Worm (Caenorhabditis elegans) whole organism, L1 larva: Measurements from ENCODE around the gene R02E4.2.

Experiments used
- C16A3.4 ChIP-seq: fragments of 150-350 bp; optimal IDR thresholded peaks from 2 replicates; lab custom pipeline; 2014; ENCODE audit warnings: missing biosample characterization, missing genetic modification characterization
- C34B4.2 ChIP-seq: sonication (generic microtip); optimal IDR thresholded peaks from 2 replicates; lab custom pipeline; 2017; ENCODE audit warnings: mild to moderate bottlenecking, missing genetic modification characterization, missing compliant biosample characterization
- aha-1 ChIP-seq: fragments of 150-350 bp; optimal IDR thresholded peaks from 2 replicates; lab custom pipeline; 2014; ENCODE audit warnings: missing biosample characterization, missing genetic modification characterization
- alr-1 ChIP-seq: fragments of 200-800 bp; sonication (Bioruptor generic); optimal IDR thresholded peaks from 2 replicates; lab custom pipeline; 2018; ENCODE audit warnings: borderline replicate concordance, mild to moderate bottlenecking, missing genetic modification characterization, missing compliant biosample characterization
- blmp-1 ChIP-seq: fragments of 150-350 bp; optimal IDR thresholded peaks from 2 replicates; lab custom pipeline; 2014; ENCODE audit warnings: missing biosample characterization, missing genetic modification characterization
- ceh-88 ChIP-seq: fragments of 200-800 bp; sonication (Bioruptor generic); IDR thresholded peaks from 2 replicates; pipeline ENCODE4 v1.3.6; 2022; ENCODE audit warnings: missing genetic modification characterization, missing compliant biosample characterization
- ces-1 ChIP-seq: fragments of 150-350 bp; optimal IDR thresholded peaks from 2 replicates; lab custom pipeline; 2014; ENCODE audit warnings: missing biosample characterization, missing genetic modification reagents, missing genetic modification characterization
- dsc-1 ChIP-seq: sonication (generic microtip); optimal IDR thresholded peaks from 2 replicates; lab custom pipeline; 2016; ENCODE audit warnings: mild to moderate bottlenecking, missing genetic modification characterization, missing compliant biosample characterization
- efl-1 ChIP-seq, 4 experiments: fragments of 150-350 bp; optimal IDR thresholded peaks in 3 of 4; peaks in 1 of 4; 1 replicate in 1 of 4; 2 replicates in 3 of 4; lab custom pipeline; 2014; ENCODE audit warnings: missing biosample characterization in 2 of 4, missing genetic modification characterization in 2 of 4, missing genetic modification reagents in 2 of 4
- egl-27 ChIP-seq, 2 experiments: fragments of 150-350 bp in 1 of 2; sonication (generic microtip); optimal IDR thresholded peaks; 3 replicates each; lab custom pipeline; 2017 to 2018; ENCODE audit warnings: missing biosample characterization in 2 of 2, missing genetic modification characterization in 2 of 2, missing genetic modification reagents in 2 of 2
- elt-2 ChIP-seq: sonication (generic microtip); optimal IDR thresholded peaks from 2 replicates; lab custom pipeline; 2016; ENCODE audit warnings: missing genetic modification characterization, mild to moderate bottlenecking, inconsistent platforms, missing compliant biosample characterization, missing genetic modification reagents
- fkh-4 ChIP-seq: sonication (generic microtip); optimal IDR thresholded peaks from 2 replicates; lab custom pipeline; 2016; ENCODE audit warnings: missing compliant biosample characterization, missing genetic modification characterization, borderline replicate concordance
- fkh-8 ChIP-seq: sonication (generic microtip); optimal IDR thresholded peaks from 2 replicates; lab custom pipeline; 2016; ENCODE audit warnings: mild to moderate bottlenecking, missing genetic modification characterization, missing compliant biosample characterization
- hlh-4 ChIP-seq: sonication (generic microtip); optimal IDR thresholded peaks from 2 replicates; lab custom pipeline; 2016; ENCODE audit warnings: mild to moderate bottlenecking, missing genetic modification characterization, missing compliant biosample characterization
- hpl-2 ChIP-seq: fragments of 150-350 bp; optimal IDR thresholded peaks from 2 replicates; lab custom pipeline; 2014; ENCODE audit warnings: missing biosample characterization, missing genetic modification reagents, missing genetic modification characterization
- lin-14 ChIP-seq: fragments of 200-800 bp; sonication (Bioruptor generic); optimal IDR thresholded peaks from 2 replicates; lab custom pipeline; 2018; ENCODE audit warnings: mild to moderate bottlenecking, missing genetic modification characterization, moderate library complexity, missing compliant biosample characterization
- lin-35 ChIP-seq, 2 experiments: fragments of 150-350 bp; optimal IDR thresholded peaks; 2 replicates each; lab custom pipeline; 2014; ENCODE audit warnings: missing biosample characterization in 2 of 2, missing genetic modification characterization in 2 of 2, missing genetic modification reagents in 2 of 2
- lsy-2 ChIP-seq, 2 experiments: fragments of 150-350 bp; optimal IDR thresholded peaks; 2 replicates each; lab custom pipeline; 2014; ENCODE audit warnings: missing biosample characterization in 2 of 2, missing genetic modification characterization in 2 of 2
- nhr-12 ChIP-seq: sonication (generic microtip); optimal IDR thresholded peaks from 2 replicates; lab custom pipeline; 2017; ENCODE audit warnings: missing biosample characterization, missing genetic modification characterization
- nhr-19 ChIP-seq: fragments of 200-800 bp; sonication (Bioruptor generic); conservative IDR thresholded peaks from 2 replicates; pipeline ENCODE4 v1.3.6; 2022; ENCODE audit warnings: missing genetic modification characterization, missing compliant biosample characterization
- nhr-20 ChIP-seq: sonication (generic microtip); optimal IDR thresholded peaks from 2 replicates; lab custom pipeline; 2016; ENCODE audit warnings: mild to moderate bottlenecking, missing genetic modification characterization, missing compliant biosample characterization
- nhr-71 ChIP-seq: sonication (generic microtip); optimal IDR thresholded peaks from 2 replicates; lab custom pipeline; 2016; ENCODE audit warnings: mild to moderate bottlenecking, missing genetic modification characterization, moderate library complexity, missing compliant biosample characterization
- nhr-77 ChIP-seq: fragments of 150-350 bp; optimal IDR thresholded peaks from 2 replicates; lab custom pipeline; 2014; ENCODE audit warnings: missing biosample characterization, missing genetic modification characterization
- nhr-84 ChIP-seq: sonication (generic microtip); optimal IDR thresholded peaks from 2 replicates; lab custom pipeline; 2017; ENCODE audit warnings: missing biosample characterization, missing genetic modification characterization
- pax-3 ChIP-seq: fragments of 200-800 bp; sonication (Bioruptor generic); optimal IDR thresholded peaks from 2 replicates; lab custom pipeline; 2018; ENCODE audit warnings: mild to moderate bottlenecking, missing genetic modification characterization, moderate library complexity, missing compliant biosample characterization
- pqm-1 ChIP-seq: sonication (generic microtip); optimal IDR thresholded peaks from 3 replicates; lab custom pipeline; 2017; ENCODE audit warnings: missing biosample characterization, missing genetic modification characterization
- rnt-1 ChIP-seq: sonication (generic microtip); optimal IDR thresholded peaks from 2 replicates; lab custom pipeline; 2016; ENCODE audit warnings: mild to moderate bottlenecking, missing genetic modification characterization, moderate library complexity, missing compliant biosample characterization
- sox-4 ChIP-seq: sonication (generic microtip); optimal IDR thresholded peaks from 2 replicates; lab custom pipeline; 2016; ENCODE audit warnings: missing genetic modification characterization, missing compliant biosample characterization
- swsn-7 ChIP-seq: sonication (generic microtip); optimal IDR thresholded peaks from 2 replicates; lab custom pipeline; 2016; ENCODE audit warnings: missing genetic modification characterization, missing compliant biosample characterization
- tbx-2 ChIP-seq: sonication (generic microtip); optimal IDR thresholded peaks from 2 replicates; lab custom pipeline; 2016; ENCODE audit warnings: missing genetic modification characterization, missing compliant biosample characterization
- unc-130 ChIP-seq: fragments of 150-350 bp; optimal IDR thresholded peaks from 2 replicates; lab custom pipeline; 2017; ENCODE audit warnings: missing biosample characterization, missing genetic modification characterization, inconsistent platforms
- vab-15 ChIP-seq: sonication (generic microtip); optimal IDR thresholded peaks from 2 replicates; lab custom pipeline; 2017; ENCODE audit warnings: missing genotype, mild to moderate bottlenecking, missing genetic modification characterization, missing compliant biosample characterization

The R02E4.2 gene

DNA sequence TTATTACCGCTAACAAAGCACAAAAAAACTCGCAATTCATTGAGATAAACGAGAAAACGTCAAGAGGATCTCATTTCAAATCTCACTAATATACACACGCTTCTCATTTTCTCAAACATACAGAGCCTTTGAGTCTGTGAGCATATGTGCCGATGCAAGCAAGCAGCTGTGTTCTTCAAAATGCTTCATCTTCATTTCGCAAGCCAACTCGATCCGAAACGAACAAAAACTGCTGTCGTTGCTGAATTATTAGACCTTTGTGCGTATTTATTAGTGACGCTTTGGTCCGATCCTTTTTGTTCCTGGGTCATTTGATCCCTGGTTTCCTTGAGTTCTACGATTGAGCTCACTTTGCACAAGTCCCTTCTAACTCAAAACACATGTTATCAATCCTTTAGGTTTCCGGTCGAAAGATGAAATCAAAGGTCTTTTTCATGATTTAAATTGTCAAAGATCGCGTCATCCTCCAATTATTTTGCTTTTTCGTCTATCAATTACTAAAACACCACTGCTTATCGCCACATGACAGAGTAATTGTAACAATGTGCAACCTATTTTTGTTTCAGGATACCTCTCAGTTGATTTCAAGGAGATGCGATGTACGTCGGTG is at the start of gene R02E4.2:
TSS of gene R02E4.2 (plus strand) at position 560 of the 610 bp plus-strand sequence.
- peak; percentile 83 for TF ChIP-seq fkh-4
- TF ChIP-seq dsc-1 (tag; lab: Kevin White, UChicago) = peak; percentile 97
- TF ChIP-seq swsn-7 (tag; lab: Kevin White, UChicago) = no peak
- TF ChIP-seq tbx-2 (tag; lab: Kevin White, UChicago) = no peak
- TF ChIP-seq nhr-19 (GFP tag; lab: Robert Waterston, UW) = no peak
- TF ChIP-seq nhr-84 = no peak
- TF ChIP-seq pqm-1 (tag; lab: Kevin White, UChicago) = no peak

DNA sequence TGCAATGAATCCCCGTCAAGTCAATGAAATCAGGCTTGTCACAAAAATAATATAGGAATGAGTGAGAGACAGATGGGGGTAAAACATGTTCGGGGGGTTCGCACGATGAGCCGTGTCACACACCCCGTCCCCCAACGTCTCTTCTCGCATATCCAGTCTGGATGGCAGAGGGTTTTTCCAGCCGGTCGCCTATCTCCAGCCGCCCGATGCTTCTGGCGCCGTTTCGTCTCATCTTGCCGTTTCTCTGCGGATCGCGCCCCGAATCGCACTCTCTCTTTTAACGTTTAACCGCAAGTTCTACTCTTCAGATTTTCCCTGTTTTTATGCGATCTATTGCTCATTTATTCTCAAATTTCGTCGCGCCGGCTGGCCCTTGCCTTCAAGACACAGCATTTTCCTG is 45.3 kb upstream of the R02E4.2 start:
- TF ChIP-seq efl-1 (optimal IDR thresholded peaks at IDR 0.05; lab: Kevin White, UChicago) (no peak), efl-1 (GFP tag; optimal IDR thresholded peaks at IDR 0.05 in 1 of 2; lab: Kevin White, UChicago) (peak in 1 of 2 experiments; percentile 20), fkh-4 (no peak)
- TF ChIP-seq, all 84 proteins: peak for 1

DNA sequence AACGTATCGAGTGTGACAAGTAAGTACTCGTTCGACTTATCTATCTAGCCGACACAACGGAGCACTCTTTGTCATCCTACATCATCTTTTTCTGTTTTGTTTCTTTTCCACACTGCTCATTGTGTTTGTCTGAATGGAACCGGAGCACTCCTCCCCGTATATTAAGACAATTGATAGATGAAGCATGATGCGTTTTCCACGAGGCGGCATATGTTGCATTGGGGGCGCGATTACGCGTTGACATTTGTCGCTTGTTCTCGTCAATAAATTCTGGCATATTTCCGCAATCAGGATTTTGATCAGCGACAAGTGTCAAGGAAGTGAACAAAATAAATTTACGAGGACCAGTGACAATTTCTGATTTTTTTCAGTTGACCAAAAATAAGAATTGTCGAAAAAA is 39.1 kb upstream of the R02E4.2 start:
- TF ChIP-seq nhr-71 (tag; lab: Kevin White, UChicago) (peak; percentile 2), nhr-12 (tag; lab: Kevin White, UChicago) (no peak), lin-14 (peak; percentile 62)

DNA sequence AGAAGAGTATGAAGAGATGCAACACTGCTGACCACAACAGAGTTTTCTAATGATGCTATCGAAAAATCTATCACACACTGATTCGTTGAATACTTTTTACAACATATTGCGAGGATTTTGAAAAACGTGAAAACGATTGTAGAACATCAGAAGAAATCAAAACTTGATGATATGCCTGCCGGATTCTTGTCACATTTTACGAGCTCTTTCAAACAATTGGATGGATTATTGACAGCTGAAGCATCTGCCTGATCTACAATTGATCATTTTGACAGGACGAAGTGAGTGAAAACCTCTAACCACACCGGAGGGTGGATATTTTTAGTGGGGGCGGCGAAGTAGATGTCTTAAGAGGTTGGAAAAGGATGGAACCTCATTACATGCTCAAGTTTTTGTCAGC is 34.8 kb upstream of the R02E4.2 start:
- no peak for TF ChIP-seq alr-1 (tag; lab: Kevin White, UChicago)
- TF ChIP-seq C34B4.2 (tag; lab: Kevin White, UChicago) = no peak

DNA sequence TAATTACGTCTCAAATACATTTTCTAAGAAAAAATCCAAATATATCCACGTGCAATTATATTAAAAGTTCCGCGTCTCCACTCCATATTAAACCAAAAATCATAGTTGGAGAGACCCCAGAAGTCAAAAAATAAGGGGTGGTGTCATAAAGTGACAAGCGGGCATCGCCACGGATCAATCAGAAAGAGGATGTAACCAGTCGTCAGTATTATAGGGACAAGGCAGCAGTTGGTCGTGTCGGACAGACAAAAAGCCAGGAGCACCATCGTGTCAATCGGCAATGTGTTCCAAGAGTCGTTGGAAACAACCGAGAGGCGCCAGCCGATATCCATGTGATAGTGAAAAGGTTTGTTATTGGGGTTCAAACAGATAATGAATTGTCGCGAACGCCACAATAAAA is 31.3 kb upstream of the R02E4.2 start:
- TF ChIP-seq lin-14 = peak; percentile 69
- TF ChIP-seq nhr-71 (tag; lab: Kevin White, UChicago) = peak; percentile 53
- TF ChIP-seq hlh-4 (tag; lab: Kevin White, UChicago) = no peak
- peak; percentile 18 for TF ChIP-seq unc-130
- TF ChIP-seq tbx-2 (tag; lab: Kevin White, UChicago) = peak; percentile 2
- no peak for TF ChIP-seq sox-4 (tag; lab: Kevin White, UChicago)
- peak; percentile 55 for TF ChIP-seq rnt-1 (tag; lab: Kevin White, UChicago)

DNA sequence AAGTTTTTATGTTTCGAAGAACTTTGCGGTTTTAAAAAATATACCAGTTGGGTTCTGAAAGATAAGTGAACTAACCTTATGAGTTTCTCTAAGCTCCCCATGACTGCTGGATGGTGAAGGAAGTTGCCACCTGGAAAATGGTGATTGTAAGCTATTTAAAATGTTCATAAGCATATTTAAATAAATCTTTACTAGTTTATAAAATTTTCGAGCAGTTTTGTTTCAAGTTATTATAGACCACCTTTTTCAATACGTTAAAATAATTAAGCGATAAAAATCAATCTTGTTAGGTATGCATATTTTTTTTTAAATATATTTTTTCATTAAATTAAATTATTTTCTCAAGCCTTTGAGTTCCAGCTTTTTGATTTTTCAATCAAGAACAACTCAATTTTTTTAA is 28.0 kb upstream of the R02E4.2 start, which contains the start of gene T06F4.1:
TSS of gene T06F4.1 (minus strand) at position 101 of the 400 bp plus-strand sequence.
- TF ChIP-seq vab-15 = no peak
- TF ChIP-seq hpl-2 (GFP tag; lab: Kevin White, UChicago) = no peak
- no peak for TF ChIP-seq unc-130
- no peak for TF ChIP-seq lin-35 (GFP tag; optimal IDR thresholded peaks at IDR 0.05; lab: Kevin White, UChicago)
- TF ChIP-seq lsy-2 (tag; optimal IDR thresholded peaks at IDR 0.05; lab: Kevin White, UChicago) = no peak
- TF ChIP-seq nhr-77 (tag; lab: Kevin White, UChicago) = no peak
- TF ChIP-seq nhr-20 = no peak
- no peak for TF ChIP-seq efl-1 (optimal IDR thresholded peaks at IDR 0.05; lab: Kevin White, UChicago)
- no peak for TF ChIP-seq efl-1 (GFP tag; optimal IDR thresholded peaks at IDR 0.05 in 1 of 2; lab: Kevin White, UChicago)
- TF ChIP-seq C16A3.4 (tag; lab: Kevin White, UChicago) = no peak
- TF ChIP-seq ces-1 (GFP tag; lab: Kevin White, UChicago) = no peak
- TF ChIP-seq fkh-8 (tag; lab: Kevin White, UChicago) = no peak
- no peak for TF ChIP-seq aha-1 (tag; lab: Kevin White, UChicago)
- TF ChIP-seq ceh-88 (GFP tag; lab: Robert Waterston, UW) = no peak
- no peak for TF ChIP-seq nhr-19 (GFP tag; lab: Robert Waterston, UW)
- no peak for TF ChIP-seq swsn-7 (tag; lab: Kevin White, UChicago)
- no peak for TF ChIP-seq egl-27 (tag; optimal IDR thresholded peaks at IDR 0.05; lab: Kevin White, UChicago)
- no peak for TF ChIP-seq pax-3 (tag; lab: Kevin White, UChicago)
- TF ChIP-seq blmp-1 (tag; lab: Kevin White, UChicago) = no peak
- TF ChIP-seq elt-2 (tag; lab: Kevin White, UChicago) = no peak
